Fruit fly (Drosophila melanogaster): ENCODE data around the gene CG1275.

- TF ChIP-seq ovo (GFP tag; optimal IDR thresholded peaks at IDR 0.05) (no peak), CG11617 (GFP tag; optimal IDR thresholded peaks at IDR 0.05) (no peak), CG7045 (GFP tag; optimal IDR thresholded peaks at IDR 0.05) (no peak), cnc (optimal IDR thresholded peaks at IDR 0.05) (no peak), CG5204 (GFP tag; optimal IDR thresholded peaks at IDR 0.05) (no peak), pad (GFP tag; optimal IDR thresholded peaks at IDR 0.05) (no peak), Crg-1 (GFP tag; optimal IDR thresholded peaks at IDR 0.05) (no peak), CG14711 (tag; optimal IDR thresholded peaks at IDR 0.05) (no peak)
These were observed 13.2 kb downstream of the CG1275 start, which contains the start of gene CG32301 for dm6 chr3L:2243846-2244528.

Data from whole organism, adult.